Fruit fly (Drosophila melanogaster) whole organism, embryonic: ENCODE measurements around the gene sff.

ENCODE experiments used
- Bdp1 ChIP-seq: fragments of 200-800 bp; sonication (Bioruptor generic); optimal IDR thresholded peaks from 3 replicates; lab custom pipeline; 2016; ENCODE audit warnings: missing biosample characterization, missing genetic modification characterization
- CG10979 ChIP-seq: fragments of 200-800 bp; sonication (Bioruptor generic); optimal IDR thresholded peaks from 2 replicates; lab custom pipeline; 2018; ENCODE audit warnings: missing biosample characterization, mild to moderate bottlenecking, missing genetic modification characterization, moderate library complexity
- CG11398 ChIP-seq: fragments of 200-800 bp; sonication (Bioruptor generic); optimal IDR thresholded peaks from 2 replicates; lab custom pipeline; 2016; ENCODE audit warnings: missing biosample characterization, missing genetic modification characterization
- CG12104 ChIP-seq: fragments of 200-800 bp; sonication (Bioruptor generic); optimal IDR thresholded peaks from 3 replicates; lab custom pipeline; 2016; ENCODE audit warnings: missing biosample characterization, missing genetic modification characterization
- CG12769 ChIP-seq: fragments of 200-800 bp; sonication (Bioruptor generic); optimal IDR thresholded peaks from 2 replicates; lab custom pipeline; 2019; ENCODE audit warnings: missing biosample characterization, mild to moderate bottlenecking, missing genetic modification characterization, moderate library complexity
- CG13123 ChIP-seq: fragments of 200-800 bp; sonication (Bioruptor generic); optimal IDR thresholded peaks from 2 replicates; lab custom pipeline; 2016; ENCODE audit warnings: missing biosample characterization, missing genetic modification characterization
- CG13424 ChIP-seq: fragments of 200-800 bp; sonication (Bioruptor generic); optimal IDR thresholded peaks from 2 replicates; lab custom pipeline; 2019; ENCODE audit warnings: missing biosample characterization, mild to moderate bottlenecking, missing genetic modification characterization, moderate library complexity
- CG18011 ChIP-seq: fragments of 200-800 bp; sonication (Bioruptor generic); optimal IDR thresholded peaks from 2 replicates; lab custom pipeline; 2017; ENCODE audit warnings: missing biosample characterization, missing genetic modification characterization, mild to moderate bottlenecking, moderate library complexity, missing genotype
- CG31224 ChIP-seq: fragments of 200-800 bp; sonication (Bioruptor generic); IDR thresholded peaks from 2 replicates; pipeline ENCODE4 v1.3.6; 2022; ENCODE audit warnings: missing biosample characterization, missing genetic modification characterization
- CG4328 ChIP-seq: fragments of 200-800 bp; sonication (Bioruptor generic); optimal IDR thresholded peaks from 3 replicates; lab custom pipeline; 2017; ENCODE audit warnings: missing biosample characterization, missing genetic modification reagents, missing genetic modification characterization
- CG4707 ChIP-seq: fragments of 200-800 bp; sonication (Bioruptor generic); optimal IDR thresholded peaks from 2 replicates; lab custom pipeline; 2018; ENCODE audit warnings: missing biosample characterization, mild to moderate bottlenecking, missing genetic modification characterization, moderate library complexity
- CG5180 ChIP-seq: fragments of 200-800 bp; sonication (Bioruptor generic); optimal IDR thresholded peaks from 3 replicates; lab custom pipeline; 2017; ENCODE audit warnings: missing biosample characterization, missing genetic modification characterization, mild to moderate bottlenecking, moderate library complexity, missing genetic modification reagents
- CG7556 ChIP-seq: fragments of 200-800 bp; sonication (Bioruptor generic); optimal IDR thresholded peaks from 2 replicates; lab custom pipeline; 2017; ENCODE audit warnings: missing biosample characterization, mild to moderate bottlenecking, missing genetic modification characterization
- CG7786 ChIP-seq: fragments of 200-800 bp; sonication (Bioruptor generic); optimal IDR thresholded peaks from 2 replicates; lab custom pipeline; 2016; ENCODE audit warnings: missing biosample characterization, missing genetic modification characterization
- CG7928 ChIP-seq: fragments of 200-800 bp; sonication (Bioruptor generic); optimal IDR thresholded peaks from 2 replicates; lab custom pipeline; 2017; ENCODE audit warnings: missing biosample characterization, mild to moderate bottlenecking, missing genetic modification characterization
- CG7987 ChIP-seq: fragments of 200-800 bp; sonication (Bioruptor generic); optimal IDR thresholded peaks from 2 replicates; lab custom pipeline; 2018; ENCODE audit warnings: missing biosample characterization, mild to moderate bottlenecking, missing genetic modification characterization, moderate library complexity
- CG9727 ChIP-seq: fragments of 200-800 bp; sonication (Bioruptor generic); optimal IDR thresholded peaks from 3 replicates; lab custom pipeline; 2017; ENCODE audit warnings: missing biosample characterization, mild to moderate bottlenecking, missing genetic modification characterization
- CHES-1-like ChIP-seq: fragments of 200-800 bp; sonication (Bioruptor generic); optimal IDR thresholded peaks from 2 replicates; lab custom pipeline; 2016; ENCODE audit warnings: missing biosample characterization, missing genetic modification characterization
- CkIIα-i1 ChIP-seq: fragments of 200-800 bp; sonication (Bioruptor generic); IDR thresholded peaks from 2 replicates; pipeline ENCODE4 v1.3.6; 2022; ENCODE audit warnings: missing biosample characterization, missing genetic modification characterization
- D19B ChIP-seq: fragments of 200-800 bp; sonication (Bioruptor generic); optimal IDR thresholded peaks from 2 replicates; lab custom pipeline; 2017; ENCODE audit warnings: missing biosample characterization, mild to moderate bottlenecking, missing genetic modification characterization
- Dip3 ChIP-seq: fragments of 200-800 bp; sonication (Bioruptor generic); optimal IDR thresholded peaks from 3 replicates; lab custom pipeline; 2016; ENCODE audit warnings: missing biosample characterization, missing genetic modification characterization
- E2f2 ChIP-seq: fragments of 200-800 bp; sonication (Bioruptor generic); IDR thresholded peaks from 2 replicates; pipeline ENCODE4 v1.3.6; 2022; ENCODE audit warnings: missing biosample characterization, missing genetic modification characterization
- HLH3B ChIP-seq: fragments of 200-800 bp; sonication (Bioruptor generic); IDR thresholded peaks from 2 replicates; pipeline ENCODE4 v1.3.6; 2022; ENCODE audit warnings: missing biosample characterization, missing genetic modification characterization
- MESR4 ChIP-seq: fragments of 200-800 bp; sonication (Bioruptor generic); optimal IDR thresholded peaks from 2 replicates; lab custom pipeline; 2018; ENCODE audit warnings: missing biosample characterization, mild to moderate bottlenecking, missing genetic modification characterization, moderate library complexity
- NFAT ChIP-seq: fragments of 200-800 bp; sonication (Bioruptor generic); IDR thresholded peaks from 2 replicates; pipeline ENCODE4 v1.3.6; 2022; ENCODE audit warnings: missing biosample characterization, missing genetic modification characterization
- Rx ChIP-seq: fragments of 200-800 bp; sonication (Bioruptor generic); IDR thresholded peaks from 2 replicates; pipeline ENCODE4 v1.3.6; 2022; ENCODE audit warnings: missing biosample characterization, missing genetic modification characterization
- Scr ChIP-seq: fragments of 200-800 bp; sonication (Bioruptor generic); IDR thresholded peaks from 2 replicates; pipeline ENCODE4 v1.3.6; 2022; ENCODE audit warnings: missing biosample characterization, missing genetic modification characterization; ENCODE audit not compliant: partially characterized antibody
- Xbp1 ChIP-seq: fragments of 200-800 bp; sonication (Bioruptor generic); optimal IDR thresholded peaks from 3 replicates; lab custom pipeline; 2016; ENCODE audit warnings: missing biosample characterization, mild to moderate bottlenecking, missing genetic modification characterization
- bab2 ChIP-seq: fragments of 200-800 bp; sonication (Bioruptor generic); optimal IDR thresholded peaks from 2 replicates; lab custom pipeline; 2016; ENCODE audit warnings: missing biosample characterization, missing genetic modification characterization
- bbx ChIP-seq: fragments of 200-800 bp; sonication (Bioruptor generic); IDR thresholded peaks from 2 replicates; pipeline ENCODE4 v1.3.6; 2022; ENCODE audit warnings: missing biosample characterization, missing genetic modification characterization; ENCODE audit not compliant: partially characterized antibody
- bsh ChIP-seq, 2 experiments: fragments of 200-800 bp; sonication (Bioruptor generic); optimal IDR thresholded peaks; 2 replicates each; lab custom pipeline; 2017 to 2018; ENCODE audit warnings: mild to moderate bottlenecking in 2 of 2, missing biosample characterization in 2 of 2, missing genetic modification characterization in 2 of 2, moderate library complexity in 1 of 2
- caup ChIP-seq: fragments of 200-800 bp; sonication (Bioruptor generic); optimal IDR thresholded peaks from 3 replicates; lab custom pipeline; 2017; ENCODE audit warnings: missing biosample characterization, mild to moderate bottlenecking, missing genetic modification characterization, moderate library complexity; ENCODE audit not compliant: severe bottlenecking
- cg ChIP-seq: fragments of 200-800 bp; sonication (Bioruptor generic); optimal IDR thresholded peaks from 3 replicates; lab custom pipeline; 2019; ENCODE audit warnings: missing biosample characterization, mild to moderate bottlenecking, missing genetic modification characterization, moderate library complexity
- crp ChIP-seq, 2 experiments: fragments of 200-800 bp; sonication (Bioruptor generic); optimal IDR thresholded peaks; 2 replicates in 1 of 2; 3 replicates in 1 of 2; lab custom pipeline; 2017; ENCODE audit warnings: missing biosample characterization in 2 of 2, missing genetic modification characterization in 2 of 2, mild to moderate bottlenecking in 1 of 2, moderate library complexity in 1 of 2
- dpn ChIP-seq, 2 experiments: fragments of 200-800 bp; sonication (Bioruptor generic); optimal IDR thresholded peaks; 3 replicates each; lab custom pipeline; 2016; ENCODE audit warnings: missing biosample characterization in 2 of 2, missing genetic modification characterization in 2 of 2
- eve ChIP-seq, 2 experiments: fragments of >200 bp; optimal IDR thresholded peaks; 2 replicates each; lab custom pipeline; 2017; ENCODE audit warnings: missing biosample characterization in 2 of 2, missing genetic modification characterization in 2 of 2
- fd3F ChIP-seq: fragments of 200-800 bp; sonication (Bioruptor generic); optimal IDR thresholded peaks from 2 replicates; lab custom pipeline; 2018; ENCODE audit warnings: missing biosample characterization, mild to moderate bottlenecking, missing genetic modification characterization, moderate library complexity
- inv ChIP-seq: fragments of 200-800 bp; sonication (Bioruptor generic); IDR thresholded peaks from 2 replicates; pipeline ENCODE4 v1.3.6; 2022; ENCODE audit warnings: missing biosample characterization, missing genetic modification characterization; ENCODE audit not compliant: partially characterized antibody
- jumu ChIP-seq: fragments of 200-800 bp; sonication (Bioruptor generic); optimal IDR thresholded peaks from 3 replicates; lab custom pipeline; 2016; ENCODE audit warnings: missing biosample characterization, missing genetic modification characterization
- klu ChIP-seq: fragments of 200-800 bp; sonication (Bioruptor generic); IDR thresholded peaks from 2 replicates; pipeline ENCODE4 v1.3.6; 2022; ENCODE audit warnings: missing biosample characterization, missing genetic modification characterization
- lab ChIP-seq: fragments of 200-800 bp; sonication (Bioruptor generic); optimal IDR thresholded peaks from 3 replicates; lab custom pipeline; 2017; ENCODE audit warnings: missing biosample characterization, missing genetic modification characterization, mild to moderate bottlenecking, moderate library complexity, missing genetic modification reagents
- lov ChIP-seq, 2 experiments: fragments of 200-800 bp in 1 of 2; fragments of >200 bp in 1 of 2; sonication (Bioruptor generic) in 1 of 2; IDR thresholded peaks in 1 of 2; optimal IDR thresholded peaks in 1 of 2; 2 replicates in 1 of 2; 3 replicates in 1 of 2; pipeline versions ENCODE4 v1.3.6 to Lab custom; 2017 to 2022; ENCODE audit warnings: missing biosample characterization in 1 of 2, missing genetic modification characterization in 1 of 2
- nom ChIP-seq: fragments of 200-800 bp; sonication (Bioruptor generic); optimal IDR thresholded peaks from 2 replicates; lab custom pipeline; 2017; ENCODE audit warnings: missing biosample characterization, missing genetic modification characterization, mild to moderate bottlenecking, moderate library complexity, missing genetic modification reagents
- pum ChIP-seq: fragments of 200-800 bp; sonication (Bioruptor generic); optimal IDR thresholded peaks from 2 replicates; lab custom pipeline; 2016; ENCODE audit warnings: missing biosample characterization, missing genetic modification characterization
- sob ChIP-seq: fragments of 200-800 bp; sonication (Bioruptor generic); IDR thresholded peaks from 2 replicates; pipeline ENCODE4 v1.3.6; 2022; ENCODE audit warnings: missing biosample characterization, missing genetic modification characterization
- sqz ChIP-seq: fragments of 200-800 bp; sonication (Bioruptor generic); optimal IDR thresholded peaks from 3 replicates; lab custom pipeline; 2018; ENCODE audit warnings: missing biosample characterization, mild to moderate bottlenecking, missing genetic modification characterization
- tna ChIP-seq: fragments of 200-800 bp; sonication (Bioruptor generic); IDR thresholded peaks from 2 replicates; pipeline ENCODE4 v1.3.6; 2022; ENCODE audit warnings: missing biosample characterization, missing genetic modification characterization; ENCODE audit not compliant: partially characterized antibody
- zfh1 ChIP-seq: fragments of 200-800 bp; sonication (Bioruptor generic); IDR thresholded peaks from 3 replicates; pipeline ENCODE4 v1.3.6; 2022; ENCODE audit warnings: missing biosample characterization, missing genetic modification characterization

Gene sff

dm6 chr3L:15956448-15957010 is 31.9 kb upstream of the sff start, which contains the start of gene elgi (continued):
- peak; percentile 35; the same call in 1 of the 2 replicates for TF ChIP-seq E2f2 (GFP tag; lab: Robert Waterston, UW)
- TF ChIP-seq Bdp1 (GFP tag; lab: Kevin White, UChicago) = peak; percentile 39
- TF ChIP-seq CG4707 (GFP tag; lab: Kevin White, UChicago) = no peak
- TF ChIP-seq nom (GFP tag; lab: Kevin White, UChicago) = peak; percentile 31
- peak; percentile 72 for TF ChIP-seq caup
- TF ChIP-seq pum = peak; percentile 58
- TF ChIP-seq dpn (GFP tag; optimal IDR thresholded peaks at IDR 0.05; lab: Kevin White, UChicago) = peak; percentile 70 to 76
- no peak for TF ChIP-seq D19B (GFP tag; lab: Kevin White, UChicago)
- TF ChIP-seq CG7556 (GFP tag; lab: Kevin White, UChicago) = peak; percentile 38
- peak; percentile 22 for TF ChIP-seq Scr (GFP tag; lab: Robert Waterston, UW)
- TF ChIP-seq bbx (GFP tag; lab: Robert Waterston, UW) = peak; percentile 49
- TF ChIP-seq CG13123 (GFP tag; lab: Kevin White, UChicago) = no peak
- TF ChIP-seq fd3F (GFP tag; lab: Kevin White, UChicago) = peak; percentile 17
- peak in 1 of 2 experiments; percentile 71 for TF ChIP-seq crp (GFP tag; optimal IDR thresholded peaks at IDR 0.05; lab: Kevin White, UChicago)
- TF ChIP-seq klu (GFP tag; lab: Robert Waterston, UW) = no peak
- TF ChIP-seq CG7987 (GFP tag; lab: Kevin White, UChicago) = no peak
- peak; percentile 73 for TF ChIP-seq lab
- peak; percentile 39 for TF ChIP-seq CG11398
- TF ChIP-seq HLH3B (GFP tag; lab: Robert Waterston, UW) = peak; percentile 45; the same call in 1 of the 2 replicates
- peak; percentile 34 for TF ChIP-seq CG18011
- no peak for TF ChIP-seq CkIIα-i1 (GFP tag; lab: Robert Waterston, UW)
- no peak for TF ChIP-seq Rx (GFP tag; lab: Robert Waterston, UW)
- TF ChIP-seq CG5180 = peak; percentile 16
- no peak for TF ChIP-seq tna (GFP tag; lab: Robert Waterston, UW)
- peak; percentile 83 for TF ChIP-seq sob (GFP tag; lab: Robert Waterston, UW)
- TF ChIP-seq inv = no peak
- peak; percentile 72 for TF ChIP-seq MESR4 (GFP tag; lab: Kevin White, UChicago)
- TF ChIP-seq zfh1 (GFP tag; lab: Robert Waterston, UW) = peak; percentile 55; the same call in 1 of the 3 replicates
- TF ChIP-seq NFAT (GFP tag; lab: Robert Waterston, UW) = peak; percentile 74
- no peak for TF ChIP-seq lov (optimal IDR thresholded peaks at IDR 0.05; lab: Kevin White, UChicago)
- no peak for TF ChIP-seq lov (GFP tag; IDR thresholded peaks at IDR 0.05; lab: Robert Waterston, UW)
- peak; percentile 77 for TF ChIP-seq Xbp1 (GFP tag; lab: Kevin White, UChicago)
- TF ChIP-seq CG13424 (tag; lab: Kevin White, UChicago) = peak; percentile 3
- TF ChIP-seq CG9727 (GFP tag; lab: Kevin White, UChicago) = no peak
- peak; percentile 54 for TF ChIP-seq bab2 (GFP tag; lab: Kevin White, UChicago)
- peak in 1 of 2 experiments; percentile 1 for TF ChIP-seq bsh (GFP tag; optimal IDR thresholded peaks at IDR 0.05; lab: Kevin White, UChicago)
- TF ChIP-seq Dip3 (GFP tag; lab: Kevin White, UChicago) = peak; percentile 63
- TF ChIP-seq CG4328 (GFP tag; lab: Kevin White, UChicago) = peak; percentile 24
- peak; percentile 58 for TF ChIP-seq CG12769 (tag; lab: Kevin White, UChicago)
- peak; percentile 96 for TF ChIP-seq sqz (GFP tag; lab: Kevin White, UChicago)
- no peak for TF ChIP-seq cg (GFP tag; lab: Kevin White, UChicago)
- peak; percentile 24 for TF ChIP-seq CG10979 (tag; lab: Kevin White, UChicago)
- no peak for TF ChIP-seq CG31224 (GFP tag; lab: Robert Waterston, UW)
- TF ChIP-seq eve (GFP tag; optimal IDR thresholded peaks at IDR 0.05; lab: Kevin White, UChicago) = no peak
- peak; percentile 29 for TF ChIP-seq CG12104
- peak; percentile 76 for TF ChIP-seq CG7786 (GFP tag; lab: Kevin White, UChicago)
- TF ChIP-seq jumu = peak; percentile 49
- no peak for TF ChIP-seq CG7928 (GFP tag; lab: Kevin White, UChicago)
- peak; percentile 71 for TF ChIP-seq CHES-1-like (GFP tag; lab: Kevin White, UChicago)
